Worm (Caenorhabditis elegans): ENCODE data around the gene gcy-6.

Gene gcy-6

DNA sequence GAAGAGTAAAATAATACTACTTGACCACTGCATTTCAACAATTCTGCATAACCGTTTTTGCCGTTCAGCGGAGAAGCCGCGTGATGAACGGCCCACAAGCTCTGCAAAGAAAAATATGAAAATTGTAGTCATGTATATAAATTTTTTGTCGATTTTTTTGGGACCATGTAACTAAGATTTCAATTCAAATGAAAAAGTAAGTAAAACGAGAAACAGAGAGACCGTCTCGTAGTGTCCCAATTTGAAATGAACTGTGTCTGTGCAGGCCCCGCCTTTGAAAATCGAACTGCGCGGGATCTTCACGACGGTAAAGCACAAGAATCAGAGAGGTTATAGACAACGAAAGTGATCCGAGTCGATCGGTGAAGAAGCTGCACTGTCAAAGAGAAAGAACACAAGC is 18.2 kb upstream of the gcy-6 start, which contains the start of gene crm-1:
TSS of gene crm-1 (minus strand) at position 101 of the 400 bp plus-strand sequence.
- no peak for TF ChIP-seq dao-5 (tag; optimal IDR thresholded peaks at IDR 0.05)
- no peak for TF ChIP-seq him-1 (tag; optimal IDR thresholded peaks at IDR 0.05)
- no peak for TF ChIP-seq W03F9.2 (tag; optimal IDR thresholded peaks at IDR 0.05)

DNA sequence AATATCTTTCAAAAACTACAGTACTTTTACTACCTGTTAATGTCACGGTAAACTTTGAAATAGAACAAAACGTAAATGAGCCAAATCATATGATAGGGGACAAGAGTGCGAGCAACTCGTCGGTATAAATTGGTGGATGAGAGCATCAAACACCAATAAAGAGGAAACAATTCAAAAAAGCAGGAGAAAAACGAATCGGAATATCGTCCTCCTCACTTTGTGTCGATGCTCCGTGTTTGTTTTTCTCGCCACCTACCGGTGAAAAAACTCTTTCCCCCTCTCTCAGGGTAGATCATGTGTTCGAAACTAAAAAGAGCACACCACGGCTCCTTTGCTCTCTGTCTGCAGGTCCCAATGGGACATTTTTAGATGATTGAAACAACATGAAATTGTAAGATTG is 14.2 kb upstream of the gcy-6 start:
- TF ChIP-seq him-1 (tag; optimal IDR thresholded peaks at IDR 0.05) (no peak), W03F9.2 (tag; optimal IDR thresholded peaks at IDR 0.05) (no peak), dao-5 (tag; optimal IDR thresholded peaks at IDR 0.05) (no peak)

DNA sequence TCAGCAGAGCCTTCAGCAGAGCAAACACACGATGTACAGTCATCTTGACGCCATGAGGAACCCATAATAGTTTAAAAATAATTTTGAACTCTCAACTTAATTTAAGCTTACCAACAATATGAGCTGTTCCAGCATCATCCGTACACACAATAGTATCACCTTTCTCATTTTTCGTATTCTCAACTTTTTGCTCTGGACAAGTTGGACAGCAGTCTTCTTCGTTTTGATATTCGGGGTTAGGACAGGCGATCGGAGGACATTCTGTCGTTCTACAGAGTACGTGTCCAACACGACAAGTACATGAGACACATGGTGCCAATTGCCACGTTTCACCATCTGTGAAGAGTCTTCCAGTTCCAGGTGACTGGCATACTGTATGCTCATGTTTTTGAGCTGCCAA is 9.7 kb upstream of the gcy-6 start:
- TF ChIP-seq him-1 (tag; optimal IDR thresholded peaks at IDR 0.05) (no peak), W03F9.2 (tag; optimal IDR thresholded peaks at IDR 0.05) (no peak), dao-5 (tag; optimal IDR thresholded peaks at IDR 0.05) (no peak)

DNA sequence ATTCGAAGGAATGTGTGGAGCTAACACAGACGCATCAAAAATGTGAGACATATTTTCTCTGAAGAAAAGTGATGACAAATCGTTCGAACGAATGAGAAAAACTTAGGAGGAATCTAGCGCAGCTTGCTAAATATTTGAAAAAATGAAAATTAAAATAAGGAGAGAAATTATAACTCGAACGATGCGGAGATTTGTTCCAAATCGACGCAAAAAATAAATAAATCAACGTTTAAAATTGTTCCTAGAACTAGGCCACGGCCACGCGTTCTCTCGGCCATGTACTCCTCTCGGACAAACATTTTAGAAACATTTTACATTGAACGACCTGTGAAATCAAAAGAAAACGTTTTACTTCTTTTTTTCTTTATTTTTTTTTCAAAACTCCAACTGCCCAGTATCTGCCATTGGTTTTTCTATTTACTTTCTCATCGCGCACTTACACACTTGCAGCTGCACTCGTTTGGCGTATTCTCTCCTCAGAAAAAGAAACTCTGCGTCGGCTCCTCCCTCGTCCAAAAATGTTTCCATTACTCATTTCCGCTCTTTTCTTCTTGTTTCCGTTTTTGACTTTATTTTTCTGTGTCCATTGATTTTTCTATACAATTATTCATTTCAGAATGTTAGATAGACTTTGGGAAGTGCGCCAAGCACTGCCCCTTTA is 6.4 kb upstream of the gcy-6 start, which contains the start of the genes gna-1 and B0024.13:
TSS of gene gna-1 (minus strand) at position 51 of the 661 bp plus-strand sequence.
TSS of gene B0024.13 (plus strand) at position 611 of the 661 bp plus-strand sequence.
- TF ChIP-seq W03F9.2 (tag; optimal IDR thresholded peaks at IDR 0.05) (no peak), him-1 (tag; optimal IDR thresholded peaks at IDR 0.05) (no peak), dao-5 (tag; optimal IDR thresholded peaks at IDR 0.05) (no peak)

DNA sequence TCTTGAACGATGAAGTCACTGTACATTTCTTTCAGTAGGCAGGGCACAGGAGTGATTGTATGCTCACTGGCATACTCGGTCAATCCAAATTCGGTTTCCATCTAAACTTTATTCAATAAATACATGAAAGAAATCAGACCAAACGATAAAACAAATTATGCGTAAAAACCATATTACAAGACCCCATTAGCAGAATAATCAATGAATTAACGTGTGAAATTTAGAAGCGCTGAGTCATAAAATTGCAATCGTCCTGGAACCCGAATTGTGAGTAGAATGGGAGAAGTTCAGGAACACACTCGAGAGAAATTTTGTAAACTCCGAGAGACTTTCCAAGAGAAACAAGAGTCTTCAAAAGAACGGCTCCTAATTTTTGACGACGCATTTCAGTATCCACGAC is 5.6 kb upstream of the gcy-6 start, which contains the start of gene B0024.11:
TSS of gene B0024.11 (minus strand) at position 101 of the 400 bp plus-strand sequence.
- TF ChIP-seq dao-5 (tag; optimal IDR thresholded peaks at IDR 0.05) (no peak), him-1 (tag; optimal IDR thresholded peaks at IDR 0.05) (no peak), W03F9.2 (tag; optimal IDR thresholded peaks at IDR 0.05) (no peak)

DNA sequence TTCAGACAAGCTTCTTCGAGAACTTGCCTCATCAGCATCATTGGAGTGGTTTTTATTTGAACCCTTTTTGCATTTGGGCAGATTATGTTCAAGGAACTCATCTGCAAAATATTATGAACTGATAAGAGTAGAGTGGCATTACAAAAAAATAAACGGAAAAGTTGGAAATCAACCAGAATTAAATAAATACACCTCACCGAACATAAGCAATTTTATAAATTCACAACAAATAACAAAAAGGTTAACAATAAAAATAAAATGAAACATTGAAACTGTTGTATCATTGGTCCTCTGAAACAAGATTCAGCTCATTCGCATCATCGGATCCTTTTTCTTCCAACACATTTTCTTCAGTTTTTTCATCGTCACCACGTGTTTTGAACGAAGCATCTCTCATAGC is 3.4 kb upstream of the gcy-6 start, which contains the start of gene asps-1:
TSS of gene asps-1 (minus strand) at position 101 of the 400 bp plus-strand sequence.
- TF ChIP-seq dao-5 (tag; optimal IDR thresholded peaks at IDR 0.05), result no peak
- no peak for TF ChIP-seq W03F9.2 (tag; optimal IDR thresholded peaks at IDR 0.05)
- no peak for TF ChIP-seq him-1 (tag; optimal IDR thresholded peaks at IDR 0.05)

DNA sequence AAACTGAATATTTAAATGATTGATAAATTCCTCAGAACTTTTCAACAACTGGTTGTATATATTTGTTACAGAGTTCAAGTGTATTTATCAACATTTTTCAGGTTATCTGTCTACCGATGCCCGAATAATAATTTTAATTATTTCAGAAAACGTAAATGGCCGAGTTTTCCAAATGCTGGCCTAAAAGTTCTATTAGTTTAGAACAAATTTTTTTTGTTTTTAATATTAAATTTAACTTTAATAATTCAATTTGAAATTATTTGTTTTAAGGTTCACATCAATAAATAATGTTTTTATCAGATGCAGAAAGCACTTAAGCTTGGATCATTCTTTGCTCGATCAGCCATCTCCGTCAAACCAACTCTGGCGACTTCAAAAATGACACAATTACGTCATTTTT is 518 bp upstream of the gcy-6 start, which contains the start of gene trx-2:
TSS of gene trx-2 (plus strand) at position 301 of the 400 bp plus-strand sequence.
- TF ChIP-seq dao-5 (tag; optimal IDR thresholded peaks at IDR 0.05) (no peak), W03F9.2 (tag; optimal IDR thresholded peaks at IDR 0.05) (no peak), him-1 (tag; optimal IDR thresholded peaks at IDR 0.05) (no peak)

DNA sequence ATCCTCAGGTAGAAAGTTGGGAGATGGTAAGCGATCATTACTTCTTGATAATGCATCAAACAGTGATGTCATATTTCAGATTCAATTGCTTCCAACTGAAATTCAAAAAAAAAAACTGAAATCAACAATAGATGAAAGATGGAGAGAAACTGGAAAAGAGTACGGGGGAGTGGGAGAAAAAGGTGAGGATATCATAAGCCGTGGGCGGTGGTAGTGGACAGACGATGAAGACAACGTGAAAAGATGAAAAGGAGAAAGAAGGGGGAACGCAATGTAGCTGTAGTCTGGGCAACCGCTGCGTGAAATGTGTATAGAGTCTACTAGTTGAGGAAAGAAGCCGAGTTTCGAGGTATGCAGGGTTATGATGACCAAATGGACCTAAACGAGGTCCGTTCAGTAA is 6.6 kb downstream of the gcy-6 start, which contains the start of gene che-12:
TSS of gene che-12 (minus strand) at position 101 of the 400 bp plus-strand sequence.
- no peak for TF ChIP-seq W03F9.2 (tag; optimal IDR thresholded peaks at IDR 0.05)
- TF ChIP-seq dao-5 (tag; optimal IDR thresholded peaks at IDR 0.05), result no peak
- no peak for TF ChIP-seq him-1 (tag; optimal IDR thresholded peaks at IDR 0.05)

DNA sequence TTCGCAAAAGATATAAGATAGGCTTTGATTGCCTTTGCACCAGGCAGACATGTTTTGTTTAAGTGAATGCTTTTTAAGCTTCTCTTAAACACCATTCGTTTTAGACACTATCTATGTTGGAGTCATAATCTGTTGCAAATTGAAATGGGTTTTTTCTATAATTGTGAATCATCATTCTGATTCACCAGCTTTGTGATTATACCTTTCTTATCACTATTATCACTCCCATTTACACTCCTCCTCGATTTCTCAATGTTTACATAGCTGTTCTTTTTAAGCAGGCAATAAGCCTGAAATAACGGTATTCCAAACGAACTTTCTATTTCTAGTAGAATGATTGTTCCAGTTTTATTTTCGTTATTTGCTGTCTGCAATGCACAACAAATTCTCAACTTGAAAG is 16.8 kb downstream of the gcy-6 start, which contains the start of gene B0024.4:
TSS of gene B0024.4 (plus strand) at position 301 of the 400 bp plus-strand sequence.
- TF ChIP-seq W03F9.2 (tag; optimal IDR thresholded peaks at IDR 0.05), result no peak
- no peak for TF ChIP-seq him-1 (tag; optimal IDR thresholded peaks at IDR 0.05)
- TF ChIP-seq dao-5 (tag; optimal IDR thresholded peaks at IDR 0.05), result no peak

DNA sequence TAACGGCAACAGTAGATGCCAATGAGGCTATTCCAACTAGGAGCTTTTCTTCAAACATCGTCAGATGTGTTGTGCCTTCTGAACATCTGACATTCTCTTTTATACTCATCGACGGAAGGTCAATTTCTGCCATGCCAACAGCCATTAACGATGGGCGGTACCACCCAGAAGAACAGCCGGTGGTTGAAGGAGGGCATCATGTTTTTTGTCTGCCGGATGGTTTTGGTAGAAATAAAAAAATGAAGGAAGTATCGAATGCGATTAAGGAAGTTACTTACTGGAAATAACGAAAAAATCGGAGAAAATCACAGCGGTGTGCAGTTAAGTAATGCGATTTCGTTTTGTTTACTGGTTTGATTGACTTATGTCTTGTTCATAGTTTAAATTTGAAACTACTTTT is 19.3 kb downstream of the gcy-6 start, which contains the start of gene col-150:
TSS of gene col-150 (minus strand) at position 101 of the 400 bp plus-strand sequence.
- TF ChIP-seq dao-5 (tag; optimal IDR thresholded peaks at IDR 0.05) (no peak), W03F9.2 (tag; optimal IDR thresholded peaks at IDR 0.05) (no peak), him-1 (tag; optimal IDR thresholded peaks at IDR 0.05) (no peak)

DNA sequence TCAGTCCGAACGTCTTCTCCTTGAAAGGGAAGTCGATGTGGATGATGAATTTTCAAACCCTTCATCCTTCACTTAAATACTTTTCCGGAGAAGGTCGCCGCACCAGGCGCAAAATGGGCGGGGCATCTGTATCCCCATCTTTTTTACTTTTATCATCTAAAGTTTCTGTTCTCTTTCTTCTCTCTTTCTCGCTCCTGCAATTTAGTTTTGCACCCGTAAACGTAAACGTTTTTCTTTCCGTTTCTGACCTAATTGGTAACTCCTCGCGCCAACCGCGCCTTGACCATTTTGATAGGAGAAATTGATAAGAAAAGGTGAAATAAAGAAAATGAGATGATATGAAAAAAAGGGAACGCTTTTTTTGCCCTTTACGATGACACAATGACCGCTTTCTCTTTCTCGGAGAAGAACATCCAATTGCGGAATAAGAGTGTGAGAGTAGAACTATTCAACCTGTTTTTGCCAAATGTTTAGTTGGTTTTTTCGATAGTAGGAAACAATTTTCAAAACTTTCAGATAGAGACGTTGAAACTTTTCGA is 21.0 kb downstream of the gcy-6 start, which contains the start of gene col-149:
TSS of gene col-149 (minus strand) at position 51 of the 539 bp plus-strand sequence.
- TF ChIP-seq dao-5 (tag; optimal IDR thresholded peaks at IDR 0.05) (no peak), W03F9.2 (tag; optimal IDR thresholded peaks at IDR 0.05) (no peak), him-1 (tag; optimal IDR thresholded peaks at IDR 0.05) (no peak)

DNA sequence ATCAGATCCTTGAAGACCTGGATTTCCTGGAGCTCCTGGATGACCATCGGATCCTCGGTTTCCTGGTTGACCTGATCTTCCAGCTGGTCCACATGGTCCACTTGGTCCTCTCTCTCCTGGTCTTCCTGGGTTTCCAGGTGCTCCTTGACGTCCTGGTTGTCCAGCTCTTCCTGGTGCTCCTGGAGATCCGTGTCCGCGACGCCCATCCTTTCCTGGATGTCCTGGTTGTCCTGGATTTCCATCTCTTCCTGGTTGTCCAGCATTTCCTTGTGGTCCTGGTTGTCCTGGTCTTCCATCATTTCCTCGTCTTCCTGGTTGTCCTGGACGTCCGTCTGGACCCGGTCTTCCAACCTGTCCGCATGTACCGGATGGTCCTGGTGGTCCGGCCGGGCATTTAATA is 22.0 kb downstream of the gcy-6 start:
- TF ChIP-seq W03F9.2 (tag; optimal IDR thresholded peaks at IDR 0.05), result no peak
- TF ChIP-seq dao-5 (tag; optimal IDR thresholded peaks at IDR 0.05), result no peak
- TF ChIP-seq him-1 (tag; optimal IDR thresholded peaks at IDR 0.05), result no peak

DNA sequence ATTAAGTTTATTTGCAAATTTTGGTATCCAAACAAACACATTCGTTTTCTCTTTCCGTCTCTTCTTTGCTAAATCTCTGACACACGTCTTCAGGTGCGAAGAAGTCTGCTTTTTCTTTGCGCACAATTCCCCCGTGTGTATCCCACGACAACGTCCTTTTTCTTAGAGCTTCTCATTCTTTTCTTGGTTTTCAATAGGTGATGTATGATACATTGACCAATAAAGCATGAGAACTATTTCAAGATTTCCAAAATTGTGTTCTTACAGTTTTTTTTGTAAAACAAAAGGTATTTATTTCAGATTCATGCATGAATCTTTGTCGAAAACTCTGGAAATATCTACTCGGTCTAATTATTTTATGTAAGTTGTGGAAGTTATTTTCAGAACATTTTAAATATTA is 24.1 kb downstream of the gcy-6 start, which contains the start of gene B0024.15:
TSS of gene B0024.15 (plus strand) at position 301 of the 400 bp plus-strand sequence.
- TF ChIP-seq W03F9.2 (tag; optimal IDR thresholded peaks at IDR 0.05) (no peak), dao-5 (tag; optimal IDR thresholded peaks at IDR 0.05) (no peak), him-1 (tag; optimal IDR thresholded peaks at IDR 0.05) (no peak)

DNA sequence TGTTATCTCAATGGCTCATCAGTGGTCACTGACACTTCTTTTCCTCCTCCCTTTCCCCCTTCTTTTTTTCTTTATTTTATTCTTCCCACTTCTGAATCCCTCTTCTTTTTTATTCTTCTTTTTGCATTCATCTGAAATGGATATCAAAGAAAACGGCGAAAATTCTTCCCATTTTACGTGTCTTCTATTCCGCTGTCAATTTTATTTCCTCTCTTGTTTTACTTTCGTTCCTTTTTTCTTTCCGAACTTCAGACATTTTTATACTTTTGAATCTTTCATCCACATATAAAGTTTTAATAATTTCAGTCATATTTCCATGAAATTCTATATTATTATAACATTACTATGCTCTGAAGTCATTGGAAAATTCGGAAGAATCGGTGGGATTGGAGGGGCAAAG is 26.6 kb downstream of the gcy-6 start, which contains the start of gene B0024.3:
TSS of gene B0024.3 (plus strand) at position 301 of the 400 bp plus-strand sequence.
- TF ChIP-seq him-1 (tag; optimal IDR thresholded peaks at IDR 0.05) (no peak), dao-5 (tag; optimal IDR thresholded peaks at IDR 0.05) (no peak), W03F9.2 (tag; optimal IDR thresholded peaks at IDR 0.05) (no peak)
